Worm (Caenorhabditis elegans) whole organism, midembryonic: ENCODE measurements around the gene nspc-17.

Experiments used
- cog-1 ChIP-seq: sonication (generic microtip); optimal IDR thresholded peaks from 2 replicates; lab custom pipeline; 2016; ENCODE audit warnings: missing genetic modification characterization, missing compliant biosample characterization
- flt-1 ChIP-seq: fragments of 200-800 bp; sonication (Bioruptor generic); IDR thresholded peaks from 2 replicates; pipeline ENCODE4 v1.3.6; 2022; ENCODE audit warnings: missing genetic modification characterization, missing compliant biosample characterization
- klf-2 ChIP-seq: fragments of 200-800 bp; sonication (Bioruptor generic); conservative IDR thresholded peaks from 2 replicates; pipeline ENCODE4 v1.3.6; 2022; ENCODE audit warnings: missing genetic modification reagents, missing genetic modification characterization, missing compliant biosample characterization
- med-1 ChIP-seq: sonication (generic microtip); optimal IDR thresholded peaks from 2 replicates; lab custom pipeline; 2017; ENCODE audit warnings: missing genetic modification characterization, mild to moderate bottlenecking, missing compliant biosample characterization, antibody characterized with exemption, missing genetic modification reagents; ENCODE audit not compliant: insufficient read depth
- ref-1 ChIP-seq: fragments of 200-800 bp; sonication (Bioruptor generic); conservative IDR thresholded peaks from 2 replicates; pipeline ENCODE4 v1.3.6; 2022; ENCODE audit warnings: missing genetic modification reagents, missing genetic modification characterization, missing compliant biosample characterization
- tab-1 ChIP-seq: fragments of 200-800 bp; sonication (Bioruptor generic); IDR thresholded peaks from 2 replicates; pipeline ENCODE4 v1.3.6; 2022; ENCODE audit warnings: missing genetic modification characterization, missing compliant biosample characterization
- ztf-23 ChIP-seq: fragments of 200-800 bp; sonication (Bioruptor generic); IDR thresholded peaks from 2 replicates; pipeline ENCODE4 v1.3.6; 2022; ENCODE audit warnings: missing genetic modification reagents, missing genetic modification characterization, missing compliant biosample characterization
- ztf-29 ChIP-seq: fragments of 200-800 bp; sonication (Bioruptor generic); IDR thresholded peaks from 2 replicates; pipeline ENCODE4 v1.3.6; 2022; ENCODE audit warnings: missing genetic modification reagents, missing genetic modification characterization, missing compliant biosample characterization

DNA sequence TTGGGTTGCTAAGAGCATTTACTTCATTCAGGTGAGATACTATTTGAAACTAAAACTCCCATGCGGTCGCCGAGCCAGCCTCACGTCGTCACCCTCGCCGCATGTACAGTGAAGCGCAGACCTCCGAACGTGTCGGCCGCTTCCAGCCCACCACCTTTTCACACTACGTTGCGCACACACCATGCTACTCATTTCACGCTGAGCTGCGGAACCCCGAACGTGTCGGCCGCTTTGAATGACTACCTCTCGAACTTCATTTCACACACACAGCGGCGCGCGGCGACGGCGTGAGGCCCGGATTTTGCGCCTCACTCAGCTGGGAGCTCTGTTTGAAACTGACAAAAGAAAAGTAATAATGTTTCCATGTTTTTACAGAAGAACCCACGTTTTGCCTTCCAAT lies 43.3 kb downstream of the nspc-17 start:
- TF ChIP-seq flt-1 (no peak), tab-1 (no peak), klf-2 (GFP tag; lab: Robert Waterston, UW) (no peak), ztf-29 (no peak), ztf-23 (no peak), med-1 (GFP tag; lab: Kevin White, UChicago) (no peak), cog-1 (no peak), ref-1 (GFP tag; lab: Robert Waterston, UW) (no peak)
